Worm (Caenorhabditis elegans): ENCODE data around the gene F59D12.5.

F59D12.5 gene

ce11 chrX:15630790-15631204 lies 16.4 kb downstream of the F59D12.5 start:
- peak; percentile 38 for TF ChIP-seq ces-1 (GFP tag; optimal IDR thresholded peaks at IDR 0.05)
- TF ChIP-seq ceh-39 (tag; optimal IDR thresholded peaks at IDR 0.05): no peak
- no peak for TF ChIP-seq bed-3 (GFP tag; optimal IDR thresholded peaks at IDR 0.05)
- TF ChIP-seq zip-8 (tag; optimal IDR thresholded peaks at IDR 0.05): no peak
- TF ChIP-seq ceh-83 (GFP tag; optimal IDR thresholded peaks at IDR 0.05): peak; percentile 6
- no peak for TF ChIP-seq mab-5 (tag; optimal IDR thresholded peaks at IDR 0.05)
- TF ChIP-seq pha-4 (tag; optimal IDR thresholded peaks at IDR 0.05): no peak
- no peak for TF ChIP-seq unc-120 (tag; optimal IDR thresholded peaks at IDR 0.05; ENCODE audit: poor library complexity, severe bottlenecking)
- TF ChIP-seq sptf-1 (tag; optimal IDR thresholded peaks at IDR 0.05): peak; percentile 51
- peak; percentile 34 for TF ChIP-seq mls-2 (tag; optimal IDR thresholded peaks at IDR 0.05)
- no peak for TF ChIP-seq cnd-1 (tag; optimal IDR thresholded peaks at IDR 0.05)
- peak; percentile 23 for TF ChIP-seq M03D4.4 (tag; optimal IDR thresholded peaks at IDR 0.05)

ce11 chrX:15630340-15630739 lies 16.8 kb downstream of the F59D12.5 start, which contains the start of gene K09E9.4:
K09E9.4 (minus strand) TSS chrX:15630440.
- TF ChIP-seq nhr-28 (tag; optimal IDR thresholded peaks at IDR 0.05): no peak
- no peak for TF ChIP-seq nhr-12 (tag; optimal IDR thresholded peaks at IDR 0.05)
- TF ChIP-seq hlh-1 (tag; optimal IDR thresholded peaks at IDR 0.05): no peak
- no peak for TF ChIP-seq blmp-1 (tag; optimal IDR thresholded peaks at IDR 0.05)
- TF ChIP-seq M03D4.4 (tag; optimal IDR thresholded peaks at IDR 0.05): no peak
- TF ChIP-seq ces-1 (GFP tag; optimal IDR thresholded peaks at IDR 0.05): no peak
- no peak for TF ChIP-seq lin-13 (tag; optimal IDR thresholded peaks at IDR 0.05)
- no peak for TF ChIP-seq cnd-1 (tag; optimal IDR thresholded peaks at IDR 0.05)
- no peak for TF ChIP-seq unc-120 (tag; optimal IDR thresholded peaks at IDR 0.05; ENCODE audit: poor library complexity, severe bottlenecking)
- TF ChIP-seq drap-1 (GFP tag; optimal IDR thresholded peaks at IDR 0.05): no peak
- no peak for TF ChIP-seq mls-2 (tag; optimal IDR thresholded peaks at IDR 0.05)
- TF ChIP-seq ham-2 (GFP tag; optimal IDR thresholded peaks at IDR 0.05): no peak
- TF ChIP-seq ceh-83 (GFP tag; optimal IDR thresholded peaks at IDR 0.05): no peak
- no peak for TF ChIP-seq sem-2 (GFP tag; optimal IDR thresholded peaks at IDR 0.05)
- no peak for TF ChIP-seq pha-4 (tag; optimal IDR thresholded peaks at IDR 0.05)
- TF ChIP-seq elt-3 (tag; optimal IDR thresholded peaks at IDR 0.05): no peak
- TF ChIP-seq lin-32 (GFP tag; optimal IDR thresholded peaks at IDR 0.05): no peak
- TF ChIP-seq zip-8 (tag; optimal IDR thresholded peaks at IDR 0.05): no peak

DNA sequence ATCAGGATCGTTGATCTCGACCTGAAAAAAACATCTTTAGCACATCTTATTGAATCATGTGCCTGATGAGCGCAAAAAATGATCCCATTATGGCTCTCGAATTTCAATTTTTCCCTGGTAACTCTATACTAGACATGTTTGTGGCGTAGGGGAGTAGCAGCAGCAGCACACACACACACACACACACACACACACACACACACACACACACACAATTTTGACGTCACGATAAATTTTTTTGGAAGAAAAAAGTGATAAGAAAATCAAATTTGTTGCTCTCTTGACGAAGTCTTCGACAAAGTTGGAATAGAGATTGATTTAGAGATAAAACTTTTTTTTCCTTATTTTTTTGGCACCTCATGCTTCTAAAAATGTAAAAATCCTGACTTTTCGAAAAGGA lies 17.6 kb downstream of the F59D12.5 start:
- TF ChIP-seq nhr-12 (tag; optimal IDR thresholded peaks at IDR 0.05) (no peak), ceh-43 (GFP tag; optimal IDR thresholded peaks at IDR 0.05) (no peak), pha-4 (tag; optimal IDR thresholded peaks at IDR 0.05) (no peak), ceh-83 (GFP tag; optimal IDR thresholded peaks at IDR 0.05) (no peak), elt-3 (tag; optimal IDR thresholded peaks at IDR 0.05) (no peak), ceh-39 (tag; optimal IDR thresholded peaks at IDR 0.05) (no peak), nhr-2 (tag; optimal IDR thresholded peaks at IDR 0.05) (no peak), drap-1 (GFP tag; optimal IDR thresholded peaks at IDR 0.05) (no peak), sem-2 (GFP tag; optimal IDR thresholded peaks at IDR 0.05) (no peak), unc-62 (GFP tag; optimal IDR thresholded peaks at IDR 0.05) (no peak), elt-1 (tag; optimal IDR thresholded peaks at IDR 0.05; ENCODE audit: borderline replicate concordance, insufficient read depth) (no peak), M03D4.4 (tag; optimal IDR thresholded peaks at IDR 0.05) (no peak), ham-2 (GFP tag; optimal IDR thresholded peaks at IDR 0.05) (no peak), sptf-1 (tag; optimal IDR thresholded peaks at IDR 0.05) (no peak), lin-32 (GFP tag; optimal IDR thresholded peaks at IDR 0.05) (no peak), mep-1 (tag; optimal IDR thresholded peaks at IDR 0.05) (no peak), nhr-28 (tag; optimal IDR thresholded peaks at IDR 0.05) (no peak)

DNA sequence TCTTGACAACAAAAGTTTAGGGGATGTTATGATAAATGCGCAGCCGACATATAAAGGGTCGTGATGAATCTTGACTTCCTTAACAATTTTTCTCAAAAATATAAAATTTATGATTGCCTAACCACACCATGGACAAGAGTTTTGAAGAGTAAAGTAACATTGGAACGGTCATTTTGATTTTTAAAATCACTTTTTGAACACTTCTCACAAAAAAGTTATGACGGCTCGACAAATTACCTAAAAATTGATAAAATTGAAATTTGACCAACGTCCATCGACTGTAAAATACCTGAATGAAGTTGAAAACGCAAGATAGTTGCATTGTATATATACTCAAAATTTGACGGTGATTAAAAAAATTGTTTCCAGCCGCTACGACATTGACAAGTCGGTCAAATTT lies 18.2 kb downstream of the F59D12.5 start:
- TF ChIP-seq unc-39 (tag; optimal IDR thresholded peaks at IDR 0.05) (no peak), lsy-2 (tag; optimal IDR thresholded peaks at IDR 0.05) (no peak), tbx-8 (GFP tag; optimal IDR thresholded peaks at IDR 0.05) (no peak), sptf-1 (tag; optimal IDR thresholded peaks at IDR 0.05) (no peak), ceh-43 (GFP tag; optimal IDR thresholded peaks at IDR 0.05) (no peak), drap-1 (GFP tag; optimal IDR thresholded peaks at IDR 0.05) (no peak), mls-2 (tag; optimal IDR thresholded peaks at IDR 0.05) (no peak), nhr-12 (tag; optimal IDR thresholded peaks at IDR 0.05) (no peak), ceh-39 (tag; optimal IDR thresholded peaks at IDR 0.05) (no peak), ceh-83 (GFP tag; optimal IDR thresholded peaks at IDR 0.05) (no peak), snpc-4 (tag; optimal IDR thresholded peaks at IDR 0.05) (no peak), blmp-1 (tag; optimal IDR thresholded peaks at IDR 0.05) (no peak), M03D4.4 (tag; optimal IDR thresholded peaks at IDR 0.05) (no peak)

DNA sequence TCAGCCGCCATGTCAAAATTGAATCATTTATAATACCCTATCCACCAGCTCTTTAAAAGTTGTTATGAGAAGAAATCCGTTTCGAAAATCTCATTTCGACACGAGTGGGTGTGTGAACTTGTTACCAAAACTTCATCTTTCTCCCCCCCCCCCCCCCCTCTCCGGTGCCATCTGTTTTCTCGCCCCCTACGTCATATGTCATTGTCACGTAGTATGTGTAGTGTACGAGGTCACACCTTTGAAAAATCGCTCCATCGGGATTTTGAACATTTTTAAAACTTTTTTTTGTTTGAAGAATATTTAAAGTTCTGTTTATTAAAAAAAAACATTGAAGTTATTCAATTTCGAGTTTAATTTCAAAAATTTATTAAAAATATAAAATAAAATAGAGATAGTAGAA lies 19.4 kb downstream of the F59D12.5 start:
- no peak for TF ChIP-seq flh-1 (GFP tag; optimal IDR thresholded peaks at IDR 0.05)
- TF ChIP-seq ces-1 (GFP tag; optimal IDR thresholded peaks at IDR 0.05): peak; percentile 62
- TF ChIP-seq ceh-83 (GFP tag; optimal IDR thresholded peaks at IDR 0.05): no peak

Data from whole organism, mixed stage, embryonic.